Worm (Caenorhabditis elegans) whole organism, L1 larva: ENCODE results near the gene srw-97.

Experiments
- C16A3.4 ChIP-seq: fragments of 150-350 bp; optimal IDR thresholded peaks from 2 replicates; lab custom pipeline; 2014; ENCODE audit warnings: missing biosample characterization, missing genetic modification characterization
- C34B4.2 ChIP-seq: sonication (generic microtip); optimal IDR thresholded peaks from 2 replicates; lab custom pipeline; 2017; ENCODE audit warnings: mild to moderate bottlenecking, missing genetic modification characterization, missing compliant biosample characterization
- aha-1 ChIP-seq: fragments of 150-350 bp; optimal IDR thresholded peaks from 2 replicates; lab custom pipeline; 2014; ENCODE audit warnings: missing biosample characterization, missing genetic modification characterization
- ama-1 ChIP-seq: fragments of 150-350 bp; optimal IDR thresholded peaks from 2 replicates; lab custom pipeline; 2014
- blmp-1 ChIP-seq: fragments of 150-350 bp; optimal IDR thresholded peaks from 2 replicates; lab custom pipeline; 2014; ENCODE audit warnings: missing biosample characterization, missing genetic modification characterization
- ceh-63 ChIP-seq: fragments of 200-800 bp; sonication (Bioruptor generic); optimal IDR thresholded peaks from 2 replicates; lab custom pipeline; 2018; ENCODE audit warnings: mild to moderate bottlenecking, missing genetic modification characterization, missing compliant biosample characterization
- ceh-8 ChIP-seq: fragments of 200-800 bp; sonication (Bioruptor generic); optimal IDR thresholded peaks from 2 replicates; lab custom pipeline; 2018; ENCODE audit warnings: mild to moderate bottlenecking, missing genetic modification characterization, moderate library complexity, missing compliant biosample characterization
- ceh-82 ChIP-seq, 3 experiments: fragments of 150-350 bp in 1 of 3; sonication (generic microtip) in 2 of 3; optimal IDR thresholded peaks; 2 replicates each; lab custom pipeline; 2014 to 2017; ENCODE audit warnings: missing biosample characterization in 3 of 3, missing genetic modification characterization in 3 of 3
- ces-1 ChIP-seq: fragments of 150-350 bp; optimal IDR thresholded peaks from 2 replicates; lab custom pipeline; 2014; ENCODE audit warnings: missing biosample characterization, missing genetic modification reagents, missing genetic modification characterization
- dsc-1 ChIP-seq: sonication (generic microtip); optimal IDR thresholded peaks from 2 replicates; lab custom pipeline; 2016; ENCODE audit warnings: mild to moderate bottlenecking, missing genetic modification characterization, missing compliant biosample characterization
- efl-1 ChIP-seq, 4 experiments: fragments of 150-350 bp; optimal IDR thresholded peaks in 3 of 4; peaks in 1 of 4; 1 replicate in 1 of 4; 2 replicates in 3 of 4; lab custom pipeline; 2014; ENCODE audit warnings: missing biosample characterization in 2 of 4, missing genetic modification characterization in 2 of 4, missing genetic modification reagents in 2 of 4
- ets-5 ChIP-seq: fragments of 200-800 bp; sonication (Bioruptor generic); IDR thresholded peaks from 2 replicates; pipeline ENCODE4 v1.3.6; 2022; ENCODE audit warnings: missing genetic modification characterization, missing compliant biosample characterization
- fkh-10 ChIP-seq: sonication (generic microtip); optimal IDR thresholded peaks from 2 replicates; lab custom pipeline; 2017; ENCODE audit warnings: missing biosample characterization, missing genetic modification reagents, missing genetic modification characterization
- hlh-17 ChIP-seq: fragments of 200-800 bp; sonication (Bioruptor generic); optimal IDR thresholded peaks from 2 replicates; lab custom pipeline; 2018; ENCODE audit warnings: missing genetic modification characterization, mild to moderate bottlenecking, missing compliant biosample characterization, moderate library complexity, borderline replicate concordance
- irx-1 ChIP-seq: sonication (generic microtip); optimal IDR thresholded peaks from 2 replicates; lab custom pipeline; 2016; ENCODE audit warnings: missing genetic modification characterization, missing compliant biosample characterization
- lin-13 ChIP-seq: fragments of 150-350 bp; optimal IDR thresholded peaks from 2 replicates; lab custom pipeline; 2014; ENCODE audit warnings: missing biosample characterization, missing genetic modification reagents, missing genetic modification characterization
- lin-14 ChIP-seq: fragments of 200-800 bp; sonication (Bioruptor generic); optimal IDR thresholded peaks from 2 replicates; lab custom pipeline; 2018; ENCODE audit warnings: mild to moderate bottlenecking, missing genetic modification characterization, moderate library complexity, missing compliant biosample characterization
- lin-35 ChIP-seq, 2 experiments: fragments of 150-350 bp; optimal IDR thresholded peaks; 2 replicates each; lab custom pipeline; 2014; ENCODE audit warnings: missing biosample characterization in 2 of 2, missing genetic modification characterization in 2 of 2, missing genetic modification reagents in 2 of 2
- lin-39 ChIP-seq: fragments of 150-350 bp; optimal IDR thresholded peaks from 2 replicates; lab custom pipeline; 2014; ENCODE audit warnings: missing biosample characterization, missing genetic modification reagents, missing genetic modification characterization
- lsy-2 ChIP-seq, 2 experiments: fragments of 150-350 bp; optimal IDR thresholded peaks; 2 replicates each; lab custom pipeline; 2014; ENCODE audit warnings: missing biosample characterization in 2 of 2, missing genetic modification characterization in 2 of 2
- mab-9 ChIP-seq: fragments of 200-800 bp; sonication (Bioruptor generic); IDR thresholded peaks from 2 replicates; pipeline ENCODE4 v1.3.6; 2022; ENCODE audit warnings: missing genetic modification reagents, missing genetic modification characterization, missing compliant biosample characterization
- mdl-1 ChIP-seq, 2 experiments: fragments of 150-350 bp; optimal IDR thresholded peaks; 2 replicates each; lab custom pipeline; 2014 to 2017; ENCODE audit warnings: missing biosample characterization in 2 of 2, missing genetic modification characterization in 2 of 2, inconsistent platforms in 1 of 2
- mep-1 ChIP-seq: fragments of 150-350 bp; optimal IDR thresholded peaks from 2 replicates; lab custom pipeline; 2014; ENCODE audit warnings: missing biosample characterization, missing genetic modification characterization
- nhr-28 ChIP-seq: fragments of 150-350 bp; optimal IDR thresholded peaks from 2 replicates; lab custom pipeline; 2014; ENCODE audit warnings: missing biosample characterization, missing genetic modification characterization
- nhr-47 ChIP-seq: sonication (generic microtip); optimal IDR thresholded peaks from 2 replicates; lab custom pipeline; 2016; ENCODE audit warnings: mild to moderate bottlenecking, missing genetic modification characterization, moderate library complexity, missing compliant biosample characterization
- nhr-85 ChIP-seq: sonication (generic microtip); peaks from one replicate; lab custom pipeline; 2016; ENCODE audit warnings: missing genetic modification characterization, inconsistent platforms, missing compliant biosample characterization
- pag-3 ChIP-seq: sonication (generic microtip); optimal IDR thresholded peaks from 2 replicates; lab custom pipeline; 2017; ENCODE audit warnings: missing genetic modification characterization, mild to moderate bottlenecking, missing compliant biosample characterization, antibody characterized with exemption, borderline replicate concordance; ENCODE audit not compliant: insufficient read depth
- pax-3 ChIP-seq: fragments of 200-800 bp; sonication (Bioruptor generic); optimal IDR thresholded peaks from 2 replicates; lab custom pipeline; 2018; ENCODE audit warnings: mild to moderate bottlenecking, missing genetic modification characterization, moderate library complexity, missing compliant biosample characterization
- pqm-1 ChIP-seq: sonication (generic microtip); optimal IDR thresholded peaks from 3 replicates; lab custom pipeline; 2017; ENCODE audit warnings: missing biosample characterization, missing genetic modification characterization
- rnt-1 ChIP-seq: sonication (generic microtip); optimal IDR thresholded peaks from 2 replicates; lab custom pipeline; 2016; ENCODE audit warnings: mild to moderate bottlenecking, missing genetic modification characterization, moderate library complexity, missing compliant biosample characterization
- skn-1 ChIP-seq: fragments of 150-350 bp; optimal IDR thresholded peaks from 2 replicates; lab custom pipeline; 2014; ENCODE audit warnings: missing biosample characterization, missing genetic modification characterization
- snpc-4 ChIP-seq: fragments of 150-350 bp; optimal IDR thresholded peaks from 2 replicates; lab custom pipeline; 2014; ENCODE audit warnings: missing biosample characterization, missing genetic modification characterization
- sox-4 ChIP-seq: sonication (generic microtip); optimal IDR thresholded peaks from 2 replicates; lab custom pipeline; 2016; ENCODE audit warnings: missing genetic modification characterization, missing compliant biosample characterization
- sup-37 ChIP-seq: fragments of 200-800 bp; sonication (Bioruptor generic); optimal IDR thresholded peaks from 2 replicates; lab custom pipeline; 2018; ENCODE audit warnings: mild to moderate bottlenecking, missing genetic modification characterization, missing compliant biosample characterization
- swsn-7 ChIP-seq: sonication (generic microtip); optimal IDR thresholded peaks from 2 replicates; lab custom pipeline; 2016; ENCODE audit warnings: missing genetic modification characterization, missing compliant biosample characterization
- tbx-2 ChIP-seq: sonication (generic microtip); optimal IDR thresholded peaks from 2 replicates; lab custom pipeline; 2016; ENCODE audit warnings: missing genetic modification characterization, missing compliant biosample characterization
- tlp-1 ChIP-seq: fragments of 150-350 bp; optimal IDR thresholded peaks from 2 replicates; lab custom pipeline; 2014; ENCODE audit warnings: missing biosample characterization, missing genetic modification characterization
- unc-30 ChIP-seq: sonication (generic microtip); optimal IDR thresholded peaks from 2 replicates; lab custom pipeline; 2017; ENCODE audit warnings: missing biosample characterization, missing genetic modification characterization
- unc-86 ChIP-seq: sonication (generic microtip); optimal IDR thresholded peaks from 2 replicates; lab custom pipeline; 2016; ENCODE audit warnings: missing genetic modification characterization, missing compliant biosample characterization
- vab-15 ChIP-seq: sonication (generic microtip); optimal IDR thresholded peaks from 2 replicates; lab custom pipeline; 2017; ENCODE audit warnings: missing genotype, mild to moderate bottlenecking, missing genetic modification characterization, missing compliant biosample characterization
- xbp-1 ChIP-seq: sonication (generic microtip); optimal IDR thresholded peaks from 2 replicates; lab custom pipeline; 2016; ENCODE audit warnings: missing genetic modification characterization, missing compliant biosample characterization
- zag-1 ChIP-seq: fragments of 150-350 bp; optimal IDR thresholded peaks from 2 replicates; lab custom pipeline; 2014; ENCODE audit warnings: missing biosample characterization, missing genetic modification characterization
- ztf-11 ChIP-seq, 2 experiments: sonication (generic microtip); optimal IDR thresholded peaks; 2 replicates each; lab custom pipeline; 2016 to 2017; ENCODE audit warnings: missing genetic modification characterization in 2 of 2, missing biosample characterization in 1 of 2, missing compliant biosample characterization in 1 of 2
- ztf-4 ChIP-seq: fragments of 150-350 bp; optimal IDR thresholded peaks from 2 replicates; lab custom pipeline; 2014; ENCODE audit warnings: missing biosample characterization, missing genetic modification characterization

srw-97 gene

DNA sequence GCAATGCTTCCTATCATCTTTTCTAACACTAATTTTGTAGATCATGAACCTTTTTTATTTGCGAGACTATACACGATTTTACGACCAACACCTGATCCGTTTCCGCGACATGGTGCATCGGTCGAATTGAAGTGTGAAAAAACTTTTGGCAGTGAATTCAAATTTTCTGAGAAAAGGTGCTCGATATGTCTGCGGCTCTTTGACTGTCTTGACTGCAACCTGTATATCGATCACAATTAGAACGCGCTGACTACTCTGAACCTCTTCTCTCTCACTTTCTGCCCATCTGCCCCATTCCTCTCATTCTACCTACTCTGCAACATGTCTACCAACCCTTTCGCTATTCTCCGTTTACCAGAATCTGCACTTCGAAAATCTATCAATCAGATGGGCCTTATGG, 13.4 kb upstream of the srw-97 start, which contains the start of gene fbxb-26:
TSS of gene fbxb-26 (plus strand) at position 301 of the 400 bp plus-strand sequence.
- TF ChIP-seq mep-1 (tag; lab: Kevin White, UChicago) = no peak
- no peak for TF ChIP-seq C16A3.4 (tag; lab: Kevin White, UChicago)
- no peak for TF ChIP-seq lin-35 (GFP tag; optimal IDR thresholded peaks at IDR 0.05; lab: Kevin White, UChicago)
- no peak for TF ChIP-seq vab-15 (tag; lab: Kevin White, UChicago)
- TF ChIP-seq ceh-82 (tag; optimal IDR thresholded peaks at IDR 0.05; lab: Kevin White, UChicago) = no peak
- no peak for TF ChIP-seq pax-3 (tag; lab: Kevin White, UChicago)
- no peak for TF ChIP-seq pqm-1 (tag; lab: Kevin White, UChicago)
- TF ChIP-seq pag-3 (tag; lab: Kevin White, UChicago) = no peak
- TF ChIP-seq lin-39 (tag; lab: Kevin White, UChicago) = no peak
- TF ChIP-seq ceh-63 (GFP tag; lab: Kevin White, UChicago) = no peak
- no peak for TF ChIP-seq efl-1 (optimal IDR thresholded peaks at IDR 0.05; lab: Kevin White, UChicago)
- TF ChIP-seq efl-1 (GFP tag; optimal IDR thresholded peaks at IDR 0.05 in 1 of 2; lab: Kevin White, UChicago) = no peak
- TF ChIP-seq skn-1 (tag; lab: Kevin White, UChicago) = no peak
- no peak for TF ChIP-seq unc-30 (tag; lab: Kevin White, UChicago)
- no peak for TF ChIP-seq fkh-10
- TF ChIP-seq zag-1 (tag; lab: Kevin White, UChicago) = no peak
- TF ChIP-seq blmp-1 (tag; lab: Kevin White, UChicago) = no peak
- no peak for TF ChIP-seq rnt-1
- TF ChIP-seq snpc-4 (tag; lab: Kevin White, UChicago) = no peak
- no peak for TF ChIP-seq ama-1 (lab: Kevin White, UChicago)

DNA sequence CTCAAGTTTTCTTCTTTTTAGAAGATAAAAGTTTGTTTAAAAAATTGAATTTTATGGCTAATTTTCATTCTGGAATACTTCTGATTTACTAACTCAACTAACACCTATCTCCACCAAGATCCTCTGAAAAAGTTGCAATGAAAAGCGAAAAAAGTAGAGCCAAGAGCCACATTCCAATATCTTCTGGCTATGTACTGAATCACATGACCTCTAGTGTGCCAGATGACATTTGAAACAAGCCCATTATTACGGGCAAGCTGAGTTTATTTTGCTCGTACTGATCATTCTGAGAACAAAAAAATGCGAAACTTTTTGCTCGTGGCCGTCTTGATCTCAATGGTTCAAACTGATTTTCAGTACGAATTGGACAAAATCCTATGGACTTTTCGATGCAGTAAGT, 10.3 kb upstream of the srw-97 start, which contains the start of gene irld-36:
TSS of gene irld-36 (plus strand) at position 301 of the 400 bp plus-strand sequence.
- no peak for TF ChIP-seq unc-86 (tag; lab: Kevin White, UChicago)
- TF ChIP-seq lsy-2 (tag; optimal IDR thresholded peaks at IDR 0.05; lab: Kevin White, UChicago) = no peak
- no peak for TF ChIP-seq rnt-1
- no peak for TF ChIP-seq ceh-82 (tag; optimal IDR thresholded peaks at IDR 0.05; lab: Kevin White, UChicago)
- TF ChIP-seq unc-30 (tag; lab: Kevin White, UChicago) = no peak
- TF ChIP-seq nhr-28 (tag; lab: Kevin White, UChicago) = no peak
- no peak for TF ChIP-seq swsn-7
- no peak for TF ChIP-seq tbx-2
- no peak for TF ChIP-seq mab-9 (GFP tag; lab: Robert Waterston, UW)
- TF ChIP-seq hlh-17 (GFP tag; lab: Kevin White, UChicago) = no peak
- TF ChIP-seq ceh-8 = no peak
- no peak for TF ChIP-seq C34B4.2 (tag; lab: Kevin White, UChicago)
- no peak for TF ChIP-seq ztf-11 (tag; optimal IDR thresholded peaks at IDR 0.05; lab: Kevin White, UChicago)

DNA sequence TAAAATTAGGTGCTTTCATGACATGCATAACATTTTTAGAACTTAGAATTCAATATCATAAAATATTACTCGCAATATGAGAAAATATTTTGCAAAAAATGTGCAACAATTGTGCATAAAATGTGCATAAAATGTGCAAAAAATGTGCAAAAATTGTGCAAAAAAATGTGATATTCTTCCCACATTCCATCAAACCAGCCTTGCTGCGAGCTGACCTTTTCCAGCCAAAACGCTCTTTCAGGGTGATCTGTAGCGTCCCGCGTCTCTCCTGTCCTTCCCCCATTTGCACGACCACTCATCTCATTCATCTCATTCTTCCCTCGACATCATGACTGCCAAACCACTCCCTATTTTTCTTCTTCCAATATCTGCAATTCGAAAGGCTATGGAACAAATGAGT, 7.3 kb upstream of the srw-97 start, which contains the start of gene fbxb-17:
TSS of gene fbxb-17 (plus strand) at position 301 of the 400 bp plus-strand sequence.
- TF ChIP-seq lin-13 (GFP tag; lab: Kevin White, UChicago) (no peak), ztf-11 (tag; optimal IDR thresholded peaks at IDR 0.05; lab: Kevin White, UChicago) (no peak), unc-30 (tag; lab: Kevin White, UChicago) (no peak), aha-1 (tag; lab: Kevin White, UChicago) (no peak), sup-37 (GFP tag; lab: Kevin White, UChicago) (no peak), dsc-1 (tag; lab: Kevin White, UChicago) (no peak), rnt-1 (no peak), ceh-8 (no peak), blmp-1 (tag; lab: Kevin White, UChicago) (no peak), sox-4 (tag; lab: Kevin White, UChicago) (no peak), ces-1 (GFP tag; lab: Kevin White, UChicago) (no peak), pag-3 (tag; lab: Kevin White, UChicago) (no peak), mab-9 (GFP tag; lab: Robert Waterston, UW) (no peak)

DNA sequence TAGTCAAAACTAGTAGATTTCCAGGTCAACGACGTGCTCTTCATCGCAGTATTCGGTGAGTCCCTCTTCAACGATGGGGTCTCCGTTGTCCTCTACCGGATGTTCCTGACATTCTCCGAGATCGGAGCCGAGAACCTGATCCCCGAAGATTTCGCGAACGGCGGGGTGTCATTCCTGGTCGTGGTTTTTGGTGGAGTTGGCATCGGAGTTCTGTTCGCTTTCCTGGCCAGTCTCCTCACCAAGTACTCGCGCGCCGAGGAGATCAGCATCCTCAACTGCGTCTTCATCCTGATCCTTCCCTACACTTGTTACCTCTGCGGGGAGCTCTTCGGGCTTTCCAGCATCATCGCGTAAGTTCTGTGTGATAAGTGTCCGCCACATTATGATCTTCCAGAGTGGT, 3.9 kb upstream of the srw-97 start:
- TF ChIP-seq irx-1 (tag; lab: Kevin White, UChicago) (no peak), ceh-82 (tag; optimal IDR thresholded peaks at IDR 0.05; lab: Kevin White, UChicago) (no peak), ztf-4 (tag; lab: Kevin White, UChicago) (no peak), nhr-47 (tag; lab: Kevin White, UChicago) (no peak), tlp-1 (tag; lab: Kevin White, UChicago) (no peak), skn-1 (tag; lab: Kevin White, UChicago) (no peak), ama-1 (lab: Kevin White, UChicago) (no peak), C34B4.2 (tag; lab: Kevin White, UChicago) (no peak), unc-30 (tag; lab: Kevin White, UChicago) (no peak), mep-1 (tag; lab: Kevin White, UChicago) (no peak), nhr-85 (tag; lab: Kevin White, UChicago) (no peak), mdl-1 (tag; optimal IDR thresholded peaks at IDR 0.05; lab: Kevin White, UChicago) (no peak), ets-5 (no peak), ztf-11 (tag; optimal IDR thresholded peaks at IDR 0.05; lab: Kevin White, UChicago) (no peak), xbp-1 (tag; lab: Kevin White, UChicago) (no peak), lin-14 (GFP tag; lab: Kevin White, UChicago) (no peak), C16A3.4 (tag; lab: Kevin White, UChicago) (no peak), swsn-7 (no peak)
